Worm (Caenorhabditis elegans): ENCODE measurements around the gene ZK1128.1.
A peak's percentile ranks its signal among the peaks of the same experiment; 100 is the strongest.

Gene ZK1128.1

DNA sequence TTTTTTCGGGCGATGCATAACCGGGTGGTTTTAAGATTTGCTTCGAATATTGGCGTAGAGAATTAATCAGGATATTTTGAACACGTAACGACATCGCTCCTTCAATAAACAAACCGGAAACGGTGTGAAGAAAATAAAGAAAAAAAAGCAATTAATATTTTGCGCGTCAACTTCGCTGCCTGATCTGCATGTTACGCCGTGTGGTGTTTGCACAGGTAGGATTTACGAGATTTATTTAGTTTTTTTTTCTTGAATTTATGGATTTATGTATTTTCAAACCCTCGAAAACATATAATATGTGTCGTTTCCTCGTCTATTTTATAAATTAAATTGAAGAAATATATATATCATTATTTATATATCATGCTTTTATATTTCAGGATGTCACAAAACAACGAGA, at the start of gene ZK1128.1, which contains the start of gene mett-10:
ZK1128.1 (minus strand) TSS at position 99 of the 400 bp plus-strand sequence.
mett-10 (plus strand) TSS at position 375 of the 400 bp plus-strand sequence.
- TF ChIP-seq unc-42 (tag; optimal IDR thresholded peaks at IDR 0.05) (peak; percentile 13), dve-1 (tag; optimal IDR thresholded peaks at IDR 0.05) (no peak), C08G9.2 (tag; optimal IDR thresholded peaks at IDR 0.05) (no peak)

DNA sequence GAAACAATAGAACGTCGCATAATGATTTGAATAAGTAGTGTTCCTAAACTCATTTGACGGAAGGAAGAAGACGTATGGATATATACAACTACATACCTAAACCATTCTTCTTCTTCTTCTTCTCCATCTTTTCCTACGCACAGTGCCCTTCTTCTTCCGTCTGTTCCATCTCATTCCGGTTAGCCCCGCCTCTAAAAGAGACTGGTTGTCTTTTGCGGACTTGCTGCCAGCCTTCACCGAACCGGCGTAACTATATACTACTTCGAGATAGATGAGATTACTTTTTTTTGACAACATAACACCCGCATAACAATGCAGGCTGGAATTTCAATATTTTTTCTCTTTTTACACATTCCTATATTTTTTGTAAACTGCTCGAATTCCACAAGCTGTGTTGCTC, 45.8 kb upstream of the ZK1128.1 start, which contains the start of the genes K08E5.5 and mua-3:
K08E5.5 (minus strand) TSS at position 101 of the 400 bp plus-strand sequence.
mua-3 (plus strand) TSS at position 313 of the 400 bp plus-strand sequence.
- no peak for TF ChIP-seq K09A11.1 (tag; optimal IDR thresholded peaks at IDR 0.05; ENCODE audit: insufficient read depth)
- no peak for TF ChIP-seq nfya-1 (tag; optimal IDR thresholded peaks at IDR 0.05)
- no peak for TF ChIP-seq ceh-45 (GFP tag; IDR thresholded peaks at IDR 0.05)
- no peak for TF ChIP-seq fkh-6 (tag; optimal IDR thresholded peaks at IDR 0.05)
- TF ChIP-seq ref-2 (tag; optimal IDR thresholded peaks at IDR 0.05), result no peak
- TF ChIP-seq pat-9 (tag; optimal IDR thresholded peaks at IDR 0.05), result no peak
- no peak for TF ChIP-seq ceh-14 (tag; optimal IDR thresholded peaks at IDR 0.05)
- TF ChIP-seq ceh-30 (tag; optimal IDR thresholded peaks at IDR 0.05), result no peak
- TF ChIP-seq F13H6.1 (tag; optimal IDR thresholded peaks at IDR 0.05), result no peak
- no peak for TF ChIP-seq odd-2 (tag; optimal IDR thresholded peaks at IDR 0.05)
- TF ChIP-seq elt-4 (tag; optimal IDR thresholded peaks at IDR 0.05), result no peak
- no peak for TF ChIP-seq che-1 (tag; optimal IDR thresholded peaks at IDR 0.05)
- TF ChIP-seq dmd-4 (tag; optimal IDR thresholded peaks at IDR 0.05; ENCODE audit: borderline replicate concordance), result no peak
- TF ChIP-seq fkh-10 (GFP tag; optimal IDR thresholded peaks at IDR 0.05), result no peak
- TF ChIP-seq T23F11.4 (GFP tag; optimal IDR thresholded peaks at IDR 0.05), result no peak
- TF ChIP-seq hlh-8 (tag; optimal IDR thresholded peaks at IDR 0.05), result no peak
- TF ChIP-seq ahr-1 (tag; optimal IDR thresholded peaks at IDR 0.05), result no peak
- TF ChIP-seq hlh-30 (tag; optimal IDR thresholded peaks at IDR 0.05; ENCODE audit: insufficient read depth), result no peak
- TF ChIP-seq sdc-2 (tag; optimal IDR thresholded peaks at IDR 0.05), result no peak
- TF ChIP-seq Y22D7AL.16 (tag; optimal IDR thresholded peaks at IDR 0.05), result no peak

DNA sequence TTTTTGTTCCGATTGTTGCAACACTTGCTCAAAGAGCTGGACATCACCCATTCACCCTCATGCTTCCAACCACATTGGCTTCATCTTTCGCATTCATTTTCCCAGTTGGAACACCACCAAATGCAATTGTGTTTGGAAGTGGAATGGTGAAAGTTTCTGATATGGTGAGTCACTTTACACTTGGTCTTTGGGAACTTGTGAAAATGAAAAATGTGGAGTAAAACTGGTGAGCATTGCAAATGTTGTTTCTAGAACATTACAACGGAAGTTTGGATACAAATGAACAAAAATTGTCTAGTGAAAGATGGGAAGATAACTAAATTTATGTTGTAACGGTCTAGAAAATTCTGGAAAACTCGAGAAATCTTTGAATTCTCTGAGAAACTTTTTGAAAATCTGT, 41.7 kb upstream of the ZK1128.1 start:
- TF ChIP-seq unc-55 (GFP tag; optimal IDR thresholded peaks at IDR 0.05), result no peak
- TF ChIP-seq tbx-7 (tag; optimal IDR thresholded peaks at IDR 0.05), result no peak
- TF ChIP-seq nhr-11 (tag; optimal IDR thresholded peaks at IDR 0.05), result no peak
- no peak for TF ChIP-seq ceh-24 (tag; optimal IDR thresholded peaks at IDR 0.05)
- TF ChIP-seq pros-1 (tag; optimal IDR thresholded peaks at IDR 0.05), result no peak
- no peak for TF ChIP-seq pha-4 (tag; optimal IDR thresholded peaks at IDR 0.05)
- no peak for TF ChIP-seq ceh-30 (tag; optimal IDR thresholded peaks at IDR 0.05)
- no peak for TF ChIP-seq sdc-2 (tag; optimal IDR thresholded peaks at IDR 0.05)
- TF ChIP-seq ceh-19 (GFP tag; optimal IDR thresholded peaks at IDR 0.05), result no peak
- no peak for TF ChIP-seq ceh-31 (tag; optimal IDR thresholded peaks at IDR 0.05)
- TF ChIP-seq nfya-1 (tag; optimal IDR thresholded peaks at IDR 0.05), result no peak
- no peak for TF ChIP-seq ets-4 (tag; optimal IDR thresholded peaks at IDR 0.05)

DNA sequence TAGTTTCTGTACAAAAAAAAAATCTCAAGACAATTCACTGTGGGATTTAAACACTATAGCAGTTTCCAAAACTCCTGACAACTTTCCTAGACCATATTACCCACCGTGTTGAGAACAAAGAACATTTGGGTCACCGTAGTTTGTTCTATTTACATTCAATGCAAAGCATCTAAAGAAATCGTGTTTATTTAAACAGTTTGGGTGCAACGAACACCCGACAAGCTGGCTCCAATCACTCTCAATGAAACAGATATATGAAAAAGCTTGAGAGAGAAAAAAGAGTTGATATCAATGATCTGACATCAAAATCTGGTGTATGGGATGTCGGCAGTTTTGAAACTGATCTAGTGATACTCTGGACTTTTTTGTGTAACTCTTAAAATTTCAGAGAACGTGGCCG, 40.4 kb upstream of the ZK1128.1 start:
- no peak for TF ChIP-seq hlh-30 (tag; optimal IDR thresholded peaks at IDR 0.05; ENCODE audit: insufficient read depth)
- TF ChIP-seq Y22D7AL.16 (tag; optimal IDR thresholded peaks at IDR 0.05), result no peak
- TF ChIP-seq elt-2 (tag; optimal IDR thresholded peaks at IDR 0.05), result no peak
- no peak for TF ChIP-seq ama-1 (optimal IDR thresholded peaks at IDR 0.05)
- no peak for TF ChIP-seq npax-4 (tag; optimal IDR thresholded peaks at IDR 0.05)
- no peak for TF ChIP-seq unc-55 (GFP tag; optimal IDR thresholded peaks at IDR 0.05)
- no peak for TF ChIP-seq fkh-10 (GFP tag; optimal IDR thresholded peaks at IDR 0.05)
- TF ChIP-seq ceh-34 (tag; optimal IDR thresholded peaks at IDR 0.05), result no peak
- TF ChIP-seq fax-1 (tag; optimal IDR thresholded peaks at IDR 0.05), result no peak
- no peak for TF ChIP-seq ahr-1 (tag; optimal IDR thresholded peaks at IDR 0.05)
